Worm (Caenorhabditis elegans) whole organism, early embryonic: ENCODE measurements around the gene tsp-10.

Source experiments
- ama-1 ChIP-seq: fragments of 150-350 bp; optimal IDR thresholded peaks from 2 replicates; lab custom pipeline; 2014
- ceh-13 ChIP-seq: fragments of 200-800 bp; sonication (Bioruptor generic); optimal IDR thresholded peaks from 2 replicates; lab custom pipeline; 2018; ENCODE audit warnings: mild to moderate bottlenecking, missing genetic modification characterization, missing compliant biosample characterization
- ets-7 ChIP-seq: sonication (generic microtip); optimal IDR thresholded peaks from 2 replicates; lab custom pipeline; 2016; ENCODE audit warnings: missing genotype, missing genetic modification characterization, missing compliant biosample characterization
- pes-1 ChIP-seq: fragments of 200-800 bp; sonication (Bioruptor generic); IDR thresholded peaks from 2 replicates; pipeline ENCODE4 v1.3.6; 2022; ENCODE audit warnings: missing genetic modification reagents, missing genetic modification characterization, missing compliant biosample characterization

- TF ChIP-seq ama-1 (lab: Kevin White, UChicago) (no peak), ceh-13 (GFP tag; lab: Kevin White, UChicago) (no peak), pes-1 (no peak), ets-7 (tag; lab: Kevin White, UChicago) (no peak)
Measured at ce11 chrII:6683663-6684285, 34.6 kb upstream of the tsp-10 start, which contains the start of gene gyf-1.
